Fruit fly (Drosophila melanogaster): ENCODE results near the gene CG12278.
A peak's percentile ranks its signal among the peaks of the same experiment; 100 is the strongest.

The CG12278 gene

DNA sequence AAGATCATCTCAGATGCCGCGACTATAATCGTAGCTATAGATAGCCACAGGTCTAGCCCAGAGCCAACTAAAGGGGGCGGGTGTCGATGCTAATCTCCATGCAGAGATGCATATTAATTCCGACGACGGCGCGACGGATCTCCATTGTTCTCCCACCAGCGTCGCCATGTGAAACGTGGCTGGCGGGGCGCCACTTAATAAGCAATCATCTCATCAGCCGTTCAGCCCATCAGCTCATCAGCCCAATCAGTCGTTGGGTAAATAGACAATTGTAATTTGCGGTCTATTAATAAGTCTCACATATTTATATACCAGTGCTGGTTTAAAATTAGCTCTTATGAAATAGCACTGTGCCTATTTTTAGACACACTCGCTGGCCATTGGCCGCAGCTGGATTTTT lies 18.4 kb upstream of the CG12278 start:
- TF ChIP-seq fru (GFP tag; optimal IDR thresholded peaks at IDR 0.05) (no peak), Abd-B (GFP tag; optimal IDR thresholded peaks at IDR 0.05) (no peak), Hr78 (GFP tag; optimal IDR thresholded peaks at IDR 0.05) (no peak), Dif (GFP tag; optimal IDR thresholded peaks at IDR 0.05; ENCODE audit: partially characterized antibody) (no peak), CG32264 (GFP tag; optimal IDR thresholded peaks at IDR 0.05) (no peak), psq (GFP tag; optimal IDR thresholded peaks at IDR 0.05) (no peak), OdsH (GFP tag; optimal IDR thresholded peaks at IDR 0.05) (no peak)

- no peak for TF ChIP-seq sage (GFP tag; optimal IDR thresholded peaks at IDR 0.05)
Measured at dm6 chr3R:21042399-21042798, 1.5 kb upstream of the CG12278 start, which contains the start of gene Dhc93AB. TSS of gene Dhc93AB (minus strand) at chr3R:21042499.

DNA sequence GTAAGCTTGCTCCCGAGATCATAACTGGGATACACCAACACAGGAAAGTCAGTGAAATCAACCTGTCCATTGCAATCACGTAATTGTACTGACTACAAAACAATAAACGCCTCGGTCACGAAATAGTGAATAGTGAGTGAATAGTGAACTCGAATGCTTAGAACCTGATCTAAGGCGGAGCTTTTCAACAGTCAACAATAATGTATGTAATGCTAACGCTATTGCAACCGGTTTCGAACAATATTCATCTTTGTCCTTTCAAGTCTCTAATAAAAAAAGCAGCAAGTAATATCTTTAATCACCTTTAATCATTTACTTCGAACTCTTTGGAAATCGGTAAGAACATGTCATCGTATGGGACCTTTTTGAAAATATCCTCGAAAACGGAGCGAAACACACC lies 1.9 kb downstream of the CG12278 start, which contains the start of gene CG31189:
CG31189 (minus strand) TSS at position 101 of the 400 bp plus-strand sequence.
- no peak for TF ChIP-seq Myc (optimal IDR thresholded peaks at IDR 0.05)
- no peak for TF ChIP-seq dl (GFP tag; optimal IDR thresholded peaks at IDR 0.05; ENCODE audit: insufficient read depth in 1 of 2, partially characterized antibody in 2 of 2)
- no peak for TF ChIP-seq HLH106 (tag; optimal IDR thresholded peaks at IDR 0.05)
- no peak for TF ChIP-seq CG32264 (GFP tag; optimal IDR thresholded peaks at IDR 0.05)
- TF ChIP-seq usp (GFP tag; optimal IDR thresholded peaks at IDR 0.05), result no peak
- no peak for TF ChIP-seq Hr83 (GFP tag; optimal IDR thresholded peaks at IDR 0.05; ENCODE audit: poor library complexity, severe bottlenecking)
- no peak for TF ChIP-seq Rel (GFP tag; optimal IDR thresholded peaks at IDR 0.05)
- TF ChIP-seq Rel (tag; optimal IDR thresholded peaks at IDR 0.05), result no peak
- no peak for TF ChIP-seq Jra (GFP tag; optimal IDR thresholded peaks at IDR 0.05)
- TF ChIP-seq Abd-B (GFP tag; optimal IDR thresholded peaks at IDR 0.05), result no peak
- no peak for TF ChIP-seq Hnf4 (GFP tag; optimal IDR thresholded peaks at IDR 0.05)
- no peak for TF ChIP-seq ey (GFP tag; optimal IDR thresholded peaks at IDR 0.05)

dm6 chr3R:21046927-21047326 lies 3.1 kb downstream of the CG12278 start, which contains the start of gene CG31207:
TSS of gene CG31207 (minus strand) at chr3R:21047027.
- TF ChIP-seq foxo (GFP tag; optimal IDR thresholded peaks at IDR 0.05) (no peak), GATAd (GFP tag; optimal IDR thresholded peaks at IDR 0.05) (no peak), HLH106 (tag; optimal IDR thresholded peaks at IDR 0.05) (no peak), fru (GFP tag; optimal IDR thresholded peaks at IDR 0.05) (no peak), Jra (GFP tag; optimal IDR thresholded peaks at IDR 0.05) (no peak), dsf (GFP tag; optimal IDR thresholded peaks at IDR 0.05; ENCODE audit: borderline replicate concordance) (no peak), Hr78 (GFP tag; optimal IDR thresholded peaks at IDR 0.05) (no peak), woc (GFP tag; optimal IDR thresholded peaks at IDR 0.05) (no peak)

DNA sequence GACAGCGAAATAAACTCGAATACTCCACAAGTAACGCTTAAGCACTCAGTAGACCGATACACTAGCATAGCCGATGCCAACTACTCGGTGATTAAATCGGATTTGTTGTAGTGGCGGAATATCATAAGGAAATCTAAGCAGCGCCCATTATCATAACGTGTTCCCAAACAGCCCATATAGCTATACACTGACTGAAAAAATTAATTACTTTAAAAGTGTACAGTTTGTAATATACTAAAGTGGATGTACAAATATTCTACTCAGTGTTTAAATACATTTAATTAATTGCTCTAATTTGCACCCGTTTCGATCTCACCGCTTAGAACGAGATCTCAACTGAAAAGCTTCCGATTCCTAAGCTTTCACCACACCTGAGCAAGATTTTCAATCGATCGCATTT lies 4.9 kb downstream of the CG12278 start, which contains the start of gene CG7079:
CG7079 (minus strand) TSS at position 101 of the 400 bp plus-strand sequence.
- no peak for TF ChIP-seq CG32264 (GFP tag; optimal IDR thresholded peaks at IDR 0.05)
- TF ChIP-seq N (GFP tag; optimal IDR thresholded peaks at IDR 0.05), result no peak

dm6 chr3R:21050875-21051274 lies 7.0 kb downstream of the CG12278 start, which contains the start of gene Jhbp15:
TSS of gene Jhbp15 (minus strand) at chr3R:21050975.
- TF ChIP-seq dl (GFP tag; optimal IDR thresholded peaks at IDR 0.05; ENCODE audit: insufficient read depth in 1 of 2, partially characterized antibody in 2 of 2), result no peak

dm6 chr3R:21057519-21057918 lies 13.7 kb downstream of the CG12278 start:
- no peak for TF ChIP-seq lola (GFP tag; optimal IDR thresholded peaks at IDR 0.05)
- no peak for TF ChIP-seq Rel (GFP tag; optimal IDR thresholded peaks at IDR 0.05)
- TF ChIP-seq Rel (tag; optimal IDR thresholded peaks at IDR 0.05), result peak; percentile 94
- TF ChIP-seq dmrt93B (GFP tag; optimal IDR thresholded peaks at IDR 0.05), result no peak
